Worm (Caenorhabditis elegans): Measurements from ENCODE around the gene vps-15.

ce11 chrII:11914304-11914703, 1.3 kb downstream of the vps-15 start, which contains the start of gene ZK930.7:
- TF ChIP-seq dmd-4 (tag; optimal IDR thresholded peaks at IDR 0.05; ENCODE audit: borderline replicate concordance) (no peak), sox-4 (tag; optimal IDR thresholded peaks at IDR 0.05) (no peak), lin-11 (tag; optimal IDR thresholded peaks at IDR 0.05) (no peak), ets-4 (tag; optimal IDR thresholded peaks at IDR 0.05) (no peak), elt-2 (tag; optimal IDR thresholded peaks at IDR 0.05) (no peak), ama-1 (optimal IDR thresholded peaks at IDR 0.05) (no peak), dve-1 (tag; optimal IDR thresholded peaks at IDR 0.05) (no peak), T23F11.4 (GFP tag; optimal IDR thresholded peaks at IDR 0.05) (no peak), ztf-16 (tag; optimal IDR thresholded peaks at IDR 0.05) (no peak)

Data from whole organism, late embryonic.